Fruit fly (Drosophila melanogaster) whole organism, embryonic: ENCODE data around the gene CG5835.

Source experiments
- Abd-B ChIP-seq: fragments of 200-800 bp; sonication (Bioruptor generic); optimal IDR thresholded peaks from 2 replicates; lab custom pipeline; 2018; ENCODE audit warnings: missing biosample characterization, mild to moderate bottlenecking, missing genetic modification characterization, moderate library complexity
- Bdp1 ChIP-seq: fragments of 200-800 bp; sonication (Bioruptor generic); optimal IDR thresholded peaks from 3 replicates; lab custom pipeline; 2016; ENCODE audit warnings: missing biosample characterization, missing genetic modification characterization
- CG10431 ChIP-seq: fragments of 200-800 bp; sonication (Bioruptor generic); optimal IDR thresholded peaks from 3 replicates; lab custom pipeline; 2018; ENCODE audit warnings: missing biosample characterization, mild to moderate bottlenecking, missing genetic modification characterization
- CG11093 ChIP-seq: fragments of 200-800 bp; sonication (Bioruptor generic); IDR thresholded peaks from 3 replicates; pipeline ENCODE4 v1.3.6; 2022; ENCODE audit warnings: missing biosample characterization, missing genetic modification characterization
- CG11398 ChIP-seq: fragments of 200-800 bp; sonication (Bioruptor generic); optimal IDR thresholded peaks from 2 replicates; lab custom pipeline; 2016; ENCODE audit warnings: missing biosample characterization, missing genetic modification characterization
- CG12104 ChIP-seq: fragments of 200-800 bp; sonication (Bioruptor generic); optimal IDR thresholded peaks from 3 replicates; lab custom pipeline; 2016; ENCODE audit warnings: missing biosample characterization, missing genetic modification characterization
- CG18764 ChIP-seq: fragments of 200-800 bp; sonication (Bioruptor generic); optimal IDR thresholded peaks from 3 replicates; lab custom pipeline; 2016; ENCODE audit warnings: missing biosample characterization, missing genetic modification characterization
- CG2202 ChIP-seq: fragments of 200-800 bp; sonication (Bioruptor generic); optimal IDR thresholded peaks from 2 replicates; lab custom pipeline; 2018; ENCODE audit warnings: missing biosample characterization, mild to moderate bottlenecking, missing genetic modification characterization
- CG2678 ChIP-seq: fragments of 200-800 bp; sonication (Bioruptor generic); optimal IDR thresholded peaks from 3 replicates; lab custom pipeline; 2019; ENCODE audit warnings: missing biosample characterization, mild to moderate bottlenecking, missing genetic modification characterization, moderate library complexity
- CG43689 ChIP-seq: fragments of 200-800 bp; sonication (Bioruptor generic); IDR thresholded peaks from 2 replicates; pipeline ENCODE4 v1.3.6; 2022; ENCODE audit warnings: missing biosample characterization, missing genetic modification characterization
- CG6175 ChIP-seq: fragments of 200-800 bp; sonication (Bioruptor generic); IDR thresholded peaks from 3 replicates; pipeline ENCODE4 v1.3.6; 2022; ENCODE audit warnings: missing biosample characterization, missing genetic modification characterization
- CG6765 ChIP-seq: fragments of 200-800 bp; sonication (Bioruptor generic); optimal IDR thresholded peaks from 3 replicates; lab custom pipeline; 2017; ENCODE audit warnings: missing biosample characterization, mild to moderate bottlenecking, missing genetic modification characterization
- CG6854 ChIP-seq: fragments of 200-800 bp; sonication (Bioruptor generic); optimal IDR thresholded peaks from 3 replicates; lab custom pipeline; 2017; ENCODE audit warnings: missing biosample characterization, mild to moderate bottlenecking, missing genetic modification characterization
- CG7556 ChIP-seq: fragments of 200-800 bp; sonication (Bioruptor generic); optimal IDR thresholded peaks from 2 replicates; lab custom pipeline; 2017; ENCODE audit warnings: missing biosample characterization, mild to moderate bottlenecking, missing genetic modification characterization
- Dll ChIP-seq: fragments of 200-800 bp; sonication (Bioruptor generic); IDR thresholded peaks from 4 replicates; pipeline ENCODE4 v1.3.6; 2022; ENCODE audit warnings: missing biosample characterization, missing genetic modification characterization; ENCODE audit not compliant: partially characterized antibody
- Dp ChIP-seq: fragments of 200-800 bp; sonication (Bioruptor generic); optimal IDR thresholded peaks from 2 replicates; lab custom pipeline; 2018; ENCODE audit warnings: missing biosample characterization, mild to moderate bottlenecking, missing genetic modification characterization, moderate library complexity
- ERR ChIP-seq: fragments of 200-800 bp; sonication (Bioruptor generic); optimal IDR thresholded peaks from 2 replicates; lab custom pipeline; 2016; ENCODE audit warnings: missing biosample characterization, missing genetic modification characterization
- Elba2 ChIP-seq: fragments of 200-800 bp; sonication (Bioruptor generic); optimal IDR thresholded peaks from 3 replicates; lab custom pipeline; 2016; ENCODE audit warnings: missing biosample characterization, missing genetic modification characterization
- Fer2 ChIP-seq: fragments of 200-800 bp; sonication (Bioruptor generic); optimal IDR thresholded peaks from 2 replicates; lab custom pipeline; 2018; ENCODE audit warnings: missing biosample characterization, mild to moderate bottlenecking, missing genetic modification characterization, moderate library complexity
- HLHmδ ChIP-seq: fragments of 200-800 bp; sonication (Bioruptor generic); optimal IDR thresholded peaks from 2 replicates; lab custom pipeline; 2018; ENCODE audit warnings: missing biosample characterization, mild to moderate bottlenecking, missing genetic modification characterization, moderate library complexity
- Hmr ChIP-seq: fragments of 200-800 bp; sonication (Bioruptor generic); optimal IDR thresholded peaks from 3 replicates; lab custom pipeline; 2017; ENCODE audit warnings: mild to moderate bottlenecking, missing biosample characterization, missing genetic modification reagents, missing genetic modification characterization
- Lhr ChIP-seq: fragments of 200-800 bp; sonication (Bioruptor generic); optimal IDR thresholded peaks from 3 replicates; lab custom pipeline; 2017; ENCODE audit warnings: mild to moderate bottlenecking, missing biosample characterization, missing genetic modification reagents, missing genetic modification characterization
- Lim3 ChIP-seq: fragments of 200-800 bp; sonication (Bioruptor generic); IDR thresholded peaks from 2 replicates; pipeline ENCODE4 v1.3.6; 2022; ENCODE audit warnings: missing biosample characterization, missing genetic modification characterization
- Mes4 ChIP-seq: fragments of 200-800 bp; sonication (Bioruptor generic); optimal IDR thresholded peaks from 2 replicates; lab custom pipeline; 2016; ENCODE audit warnings: missing biosample characterization, missing genetic modification characterization
- NK7.1 ChIP-seq: fragments of 200-800 bp; sonication (Bioruptor generic); optimal IDR thresholded peaks from 3 replicates; lab custom pipeline; 2016; ENCODE audit warnings: missing biosample characterization, missing genetic modification characterization
- Nf-YB ChIP-seq: fragments of 200-800 bp; sonication (Bioruptor generic); optimal IDR thresholded peaks from 3 replicates; lab custom pipeline; 2019; ENCODE audit warnings: missing biosample characterization, mild to moderate bottlenecking, missing genetic modification characterization, moderate library complexity
- NfI ChIP-seq: fragments of 200-800 bp; sonication (Bioruptor generic); optimal IDR thresholded peaks from 3 replicates; lab custom pipeline; 2018; ENCODE audit warnings: missing biosample characterization, mild to moderate bottlenecking, missing genetic modification characterization, moderate library complexity
- Stat92E ChIP-seq, 3 experiments: fragments of >200 bp in 2 of 3; fragments of 200-800 bp in 1 of 3; sonication (Bioruptor generic) in 1 of 3; optimal IDR thresholded peaks; 2 replicates each; lab custom pipeline; 2017 to 2019; ENCODE audit warnings: missing biosample characterization in 3 of 3, missing genetic modification characterization in 3 of 3, mild to moderate bottlenecking in 1 of 3, moderate library complexity in 1 of 3
- Usf ChIP-seq: fragments of 200-800 bp; sonication (Bioruptor generic); optimal IDR thresholded peaks from 2 replicates; lab custom pipeline; 2017; ENCODE audit warnings: missing genotype, missing biosample characterization, missing genetic modification characterization
- Xbp1 ChIP-seq: fragments of 200-800 bp; sonication (Bioruptor generic); optimal IDR thresholded peaks from 3 replicates; lab custom pipeline; 2016; ENCODE audit warnings: missing biosample characterization, mild to moderate bottlenecking, missing genetic modification characterization
- Xrp1 ChIP-seq: fragments of 200-800 bp; sonication (Bioruptor generic); IDR thresholded peaks from 2 replicates; pipeline ENCODE4 v1.3.6; 2022; ENCODE audit warnings: missing biosample characterization, missing genetic modification characterization
- aop ChIP-seq: fragments of 200-800 bp; sonication (Bioruptor generic); IDR thresholded peaks from 2 replicates; pipeline ENCODE4 v1.3.6; 2022; ENCODE audit warnings: missing biosample characterization, missing genetic modification characterization
- cato ChIP-seq: fragments of 200-800 bp; sonication (Bioruptor generic); optimal IDR thresholded peaks from 2 replicates; lab custom pipeline; 2016; ENCODE audit warnings: missing biosample characterization, missing genetic modification characterization, borderline replicate concordance
- crol ChIP-seq: fragments of 200-800 bp; sonication (Bioruptor generic); IDR thresholded peaks from 2 replicates; pipeline ENCODE4 v1.3.6; 2022; ENCODE audit warnings: missing biosample characterization, missing genetic modification characterization
- danr ChIP-seq: fragments of 200-800 bp; sonication (Bioruptor generic); IDR thresholded peaks from 2 replicates; pipeline ENCODE4 v1.3.6; 2022; ENCODE audit warnings: missing biosample characterization, missing genetic modification characterization
- dmrt11E ChIP-seq: fragments of 200-800 bp; sonication (Bioruptor generic); optimal IDR thresholded peaks from 3 replicates; lab custom pipeline; 2018; ENCODE audit warnings: missing biosample characterization, mild to moderate bottlenecking, missing genetic modification characterization, moderate library complexity
- emc ChIP-seq: fragments of 200-800 bp; sonication (Bioruptor generic); optimal IDR thresholded peaks from 2 replicates; lab custom pipeline; 2016; ENCODE audit warnings: missing biosample characterization, missing genetic modification characterization
- eyg ChIP-seq: fragments of 200-800 bp; sonication (Bioruptor generic); optimal IDR thresholded peaks from 3 replicates; lab custom pipeline; 2016; ENCODE audit warnings: missing biosample characterization, missing genetic modification characterization
- fd64A ChIP-seq: fragments of 200-800 bp; sonication (Bioruptor generic); optimal IDR thresholded peaks from 3 replicates; lab custom pipeline; 2018; ENCODE audit warnings: missing biosample characterization, mild to moderate bottlenecking, missing genetic modification characterization
- jumu ChIP-seq: fragments of 200-800 bp; sonication (Bioruptor generic); optimal IDR thresholded peaks from 3 replicates; lab custom pipeline; 2016; ENCODE audit warnings: missing biosample characterization, missing genetic modification characterization
- knrl ChIP-seq: fragments of 200-800 bp; sonication (Bioruptor generic); IDR thresholded peaks from 3 replicates; pipeline ENCODE4 v1.3.6; 2022; ENCODE audit warnings: missing biosample characterization, missing genetic modification characterization; ENCODE audit not compliant: partially characterized antibody
- nerfin-2 ChIP-seq: fragments of 200-800 bp; sonication (Bioruptor generic); IDR thresholded peaks from 2 replicates; pipeline ENCODE4 v1.3.6; 2022; ENCODE audit warnings: missing biosample characterization, missing genetic modification characterization; ENCODE audit not compliant: partially characterized antibody
- pfk ChIP-seq: fragments of 200-800 bp; sonication (Bioruptor generic); optimal IDR thresholded peaks from 2 replicates; lab custom pipeline; 2018; ENCODE audit warnings: missing biosample characterization, mild to moderate bottlenecking, missing genetic modification characterization, moderate library complexity
- psq ChIP-seq: fragments of 200-800 bp; sonication (Bioruptor generic); optimal IDR thresholded peaks from 2 replicates; lab custom pipeline; 2017; ENCODE audit warnings: missing biosample characterization, missing genetic modification characterization
- sc ChIP-seq, 3 experiments: fragments of >200 bp in 2 of 3; fragments of 200-800 bp in 1 of 3; sonication (Bioruptor generic) in 1 of 3; optimal IDR thresholded peaks; 2 replicates in 2 of 3; 3 replicates in 1 of 3; lab custom pipeline; 2017; ENCODE audit warnings: mild to moderate bottlenecking in 1 of 3, missing biosample characterization in 1 of 3, missing genetic modification characterization in 1 of 3, missing genetic modification reagents in 1 of 3
- shn ChIP-seq: fragments of 200-800 bp; sonication (Bioruptor generic); optimal IDR thresholded peaks from 3 replicates; lab custom pipeline; 2016; ENCODE audit warnings: missing biosample characterization, missing genetic modification characterization
- so ChIP-seq: fragments of 200-800 bp; sonication (Bioruptor generic); IDR thresholded peaks from 3 replicates; pipeline ENCODE4 v1.3.6; 2022; ENCODE audit warnings: missing biosample characterization, missing genetic modification characterization
- sob ChIP-seq: fragments of 200-800 bp; sonication (Bioruptor generic); IDR thresholded peaks from 2 replicates; pipeline ENCODE4 v1.3.6; 2022; ENCODE audit warnings: missing biosample characterization, missing genetic modification characterization
- stwl ChIP-seq: fragments of 200-800 bp; sonication (Bioruptor generic); optimal IDR thresholded peaks from 3 replicates; lab custom pipeline; 2018; ENCODE audit warnings: missing biosample characterization, mild to moderate bottlenecking, missing genetic modification characterization, moderate library complexity
- wdn ChIP-seq: fragments of 200-800 bp; sonication (Bioruptor generic); IDR thresholded peaks from 2 replicates; pipeline ENCODE4 v1.3.6; 2022; ENCODE audit warnings: missing biosample characterization, missing genetic modification characterization
- wek ChIP-seq: fragments of 200-800 bp; sonication (Bioruptor generic); optimal IDR thresholded peaks from 3 replicates; lab custom pipeline; 2018; ENCODE audit warnings: missing biosample characterization, mild to moderate bottlenecking, missing genetic modification characterization, moderate library complexity

CG5835 gene

dm6 chr3R:19108126-19108525 lies 45.4 kb downstream of the CG5835 start (continued):
- TF ChIP-seq ERR (GFP tag; lab: Kevin White, UChicago) (no peak), CG6765 (GFP tag; lab: Kevin White, UChicago) (no peak), dmrt11E (tag; lab: Kevin White, UChicago) (peak; percentile 38), psq (GFP tag; lab: Kevin White, UChicago) (no peak), crol (GFP tag; lab: Robert Waterston, UW) (no peak), fd64A (GFP tag; lab: Kevin White, UChicago) (no peak), shn (no peak), Fer2 (tag; lab: Kevin White, UChicago) (no peak), sob (no peak), Lhr (GFP tag; lab: Kevin White, UChicago) (no peak), eyg (GFP tag; lab: Kevin White, UChicago) (no peak), NfI (GFP tag; lab: Kevin White, UChicago) (no peak), cato (GFP tag; lab: Kevin White, UChicago) (no peak), CG2678 (peak; percentile 13), Stat92E (GFP tag; optimal IDR thresholded peaks at IDR 0.05; lab: Kevin White, UChicago) (no peak), Abd-B (GFP tag; lab: Kevin White, UChicago) (no peak), so (no peak), Elba2 (no peak), Lim3 (no peak), Hmr (GFP tag; lab: Kevin White, UChicago) (no peak), nerfin-2 (GFP tag; lab: Robert Waterston, UW) (no peak), stwl (tag; lab: Kevin White, UChicago) (no peak), Xrp1 (GFP tag; lab: Robert Waterston, UW) (peak; percentile 57), CG10431 (GFP tag; lab: Kevin White, UChicago) (no peak), pfk (GFP tag; lab: Kevin White, UChicago) (no peak), CG6175 (GFP tag; lab: Robert Waterston, UW) (no peak), wek (no peak), Nf-YB (no peak), CG6854 (GFP tag; lab: Kevin White, UChicago) (no peak), CG11398 (GFP tag; lab: Kevin White, UChicago) (no peak), danr (GFP tag; lab: Robert Waterston, UW) (no peak), Bdp1 (GFP tag; lab: Kevin White, UChicago) (no peak), aop (no peak), HLHmδ (GFP tag; lab: Kevin White, UChicago) (no peak), CG7556 (GFP tag; lab: Kevin White, UChicago) (no peak), Usf (GFP tag; lab: Kevin White, UChicago) (no peak), Dp (GFP tag; lab: Kevin White, UChicago) (no peak), CG18764 (GFP tag; lab: Kevin White, UChicago) (no peak), NK7.1 (GFP tag; lab: Kevin White, UChicago) (no peak), jumu (GFP tag; lab: Kevin White, UChicago) (no peak), CG43689 (GFP tag; lab: Robert Waterston, UW) (no peak), Xbp1 (GFP tag; lab: Kevin White, UChicago) (peak; percentile 11), knrl (GFP tag; lab: Robert Waterston, UW) (no peak), Mes4 (GFP tag; lab: Kevin White, UChicago) (no peak), sc (optimal IDR thresholded peaks at IDR 0.05; lab: Kevin White, UChicago) (no peak), sc (GFP tag; optimal IDR thresholded peaks at IDR 0.05; lab: Kevin White, UChicago) (no peak), Dll (no peak), wdn (GFP tag; lab: Robert Waterston, UW) (no peak), CG12104 (GFP tag; lab: Kevin White, UChicago) (no peak), emc (GFP tag; lab: Kevin White, UChicago) (no peak), CG2202 (tag; lab: Kevin White, UChicago) (no peak), CG11093 (GFP tag; lab: Robert Waterston, UW) (no peak)
